Fruit fly (Drosophila melanogaster) whole organism, prepupa: ENCODE data around the gene Taf12.

ENCODE experiments used
- Blimp-1 ChIP-seq: fragments of 200-800 bp; sonication (Bioruptor generic); optimal IDR thresholded peaks from 3 replicates; lab custom pipeline; 2017; ENCODE audit warnings: missing biosample characterization, missing genetic modification characterization, mild to moderate bottlenecking, moderate library complexity, missing genetic modification reagents
- CG10631 ChIP-seq: fragments of 200-800 bp; sonication (Bioruptor generic); optimal IDR thresholded peaks from 2 replicates; lab custom pipeline; 2016; ENCODE audit warnings: missing biosample characterization, missing genetic modification characterization
- CG10669 ChIP-seq: fragments of 200-800 bp; sonication (Bioruptor generic); optimal IDR thresholded peaks from 3 replicates; lab custom pipeline; 2018; ENCODE audit warnings: missing biosample characterization, mild to moderate bottlenecking, missing genetic modification characterization, moderate library complexity
- CG11294 ChIP-seq: fragments of 200-800 bp; sonication (Bioruptor generic); IDR thresholded peaks from 2 replicates; pipeline ENCODE4 v1.3.6; 2022; ENCODE audit warnings: missing biosample characterization, missing genetic modification characterization
- CG15336 ChIP-seq: fragments of 200-800 bp; sonication (Bioruptor generic); IDR thresholded peaks from 2 replicates; pipeline ENCODE4 v1.3.6; 2022; ENCODE audit warnings: missing biosample characterization, missing genetic modification characterization
- CG16779 ChIP-seq: fragments of 200-800 bp; sonication (Bioruptor generic); optimal IDR thresholded peaks from 3 replicates; lab custom pipeline; 2017; ENCODE audit warnings: missing biosample characterization, mild to moderate bottlenecking, missing genetic modification characterization
- CG31627 ChIP-seq: fragments of 200-800 bp; sonication (Bioruptor generic); optimal IDR thresholded peaks from 3 replicates; lab custom pipeline; 2016; ENCODE audit warnings: missing biosample characterization, missing genetic modification characterization
- CG34406 ChIP-seq: fragments of 200-800 bp; sonication (Bioruptor generic); optimal IDR thresholded peaks from 3 replicates; lab custom pipeline; 2016; ENCODE audit warnings: missing biosample characterization, missing genetic modification characterization
- CG4318 ChIP-seq: fragments of 200-800 bp; sonication (Bioruptor generic); optimal IDR thresholded peaks from 3 replicates; lab custom pipeline; 2017; ENCODE audit warnings: missing biosample characterization, mild to moderate bottlenecking, missing genetic modification characterization
- CG6163 ChIP-seq: fragments of 200-800 bp; sonication (Bioruptor generic); IDR thresholded peaks from 3 replicates; pipeline ENCODE4 v1.3.6; 2022; ENCODE audit warnings: missing biosample characterization, missing genetic modification characterization
- CG6792 ChIP-seq: fragments of 200-800 bp; sonication (Bioruptor generic); optimal IDR thresholded peaks from 3 replicates; lab custom pipeline; 2016; ENCODE audit warnings: missing biosample characterization, missing genetic modification characterization
- CG6808 ChIP-seq: fragments of 200-800 bp; sonication (Bioruptor generic); optimal IDR thresholded peaks from 3 replicates; lab custom pipeline; 2017; ENCODE audit warnings: missing biosample characterization, missing genetic modification characterization, mild to moderate bottlenecking, moderate library complexity, missing genetic modification reagents
- CG6854 ChIP-seq: fragments of 200-800 bp; sonication (Bioruptor generic); optimal IDR thresholded peaks from 2 replicates; lab custom pipeline; 2017; ENCODE audit warnings: missing biosample characterization, mild to moderate bottlenecking, missing genetic modification characterization
- CG8119 ChIP-seq: fragments of 200-800 bp; sonication (Bioruptor generic); IDR thresholded peaks from 3 replicates; pipeline ENCODE4 v1.3.6; 2022; ENCODE audit warnings: missing biosample characterization, missing genetic modification characterization
- CG8319 ChIP-seq: fragments of 200-800 bp; sonication (Bioruptor generic); optimal IDR thresholded peaks from 3 replicates; lab custom pipeline; 2016; ENCODE audit warnings: missing biosample characterization, missing genetic modification characterization
- CG9139 ChIP-seq: fragments of 200-800 bp; sonication (Bioruptor generic); optimal IDR thresholded peaks from 3 replicates; lab custom pipeline; 2017; ENCODE audit warnings: missing biosample characterization, mild to moderate bottlenecking, missing genetic modification characterization
- Eip75B ChIP-seq: fragments of 200-800 bp; sonication (Bioruptor generic); optimal IDR thresholded peaks from 3 replicates; lab custom pipeline; 2016; ENCODE audit warnings: missing biosample characterization, missing genetic modification characterization
- Eip78C ChIP-seq: fragments of 200-800 bp; sonication (Bioruptor generic); peaks from one replicate; lab custom pipeline; 2016; ENCODE audit warnings: missing biosample characterization, missing genetic modification characterization
- Eip93F ChIP-seq: fragments of 200-800 bp; sonication (Bioruptor generic); optimal IDR thresholded peaks from 2 replicates; lab custom pipeline; 2016; ENCODE audit warnings: missing biosample characterization, mild to moderate bottlenecking, missing genetic modification characterization
- Ets21C ChIP-seq: fragments of 200-800 bp; sonication (Bioruptor generic); optimal IDR thresholded peaks from 3 replicates; lab custom pipeline; 2016; ENCODE audit warnings: missing biosample characterization, missing genetic modification characterization
- Ets96B ChIP-seq: fragments of 200-800 bp; optimal IDR thresholded peaks from 2 replicates; lab custom pipeline; 2019; ENCODE audit warnings: missing biosample characterization, mild to moderate bottlenecking, missing genetic modification characterization, moderate library complexity
- Gug ChIP-seq: fragments of 200-800 bp; sonication (Bioruptor generic); IDR thresholded peaks from 2 replicates; pipeline ENCODE4 v1.3.6; 2022; ENCODE audit warnings: missing biosample characterization, missing genetic modification characterization
- Hr39 ChIP-seq: fragments of 200-800 bp; sonication (Bioruptor generic); optimal IDR thresholded peaks from 2 replicates; lab custom pipeline; 2016; ENCODE audit warnings: missing biosample characterization, missing genetic modification characterization
- Hr4 ChIP-seq: fragments of 200-800 bp; sonication (Bioruptor generic); optimal IDR thresholded peaks from 3 replicates; lab custom pipeline; 2016; ENCODE audit warnings: missing biosample characterization, missing genetic modification characterization
- Lpt ChIP-seq: fragments of 200-800 bp; sonication (Bioruptor generic); optimal IDR thresholded peaks from 3 replicates; lab custom pipeline; 2016; ENCODE audit warnings: missing biosample characterization, missing genetic modification characterization
- Met ChIP-seq: fragments of 200-800 bp; sonication (Bioruptor generic); optimal IDR thresholded peaks from 3 replicates; lab custom pipeline; 2016; ENCODE audit warnings: missing biosample characterization, missing genetic modification characterization
- Smox ChIP-seq: fragments of 200-800 bp; sonication (Bioruptor generic); optimal IDR thresholded peaks from 3 replicates; lab custom pipeline; 2016; ENCODE audit warnings: missing biosample characterization, missing genetic modification characterization
- Sox102F ChIP-seq: fragments of 200-800 bp; sonication (Bioruptor generic); optimal IDR thresholded peaks from 2 replicates; lab custom pipeline; 2016; ENCODE audit warnings: missing biosample characterization, mild to moderate bottlenecking, missing genetic modification characterization
- Sox14 ChIP-seq: fragments of 200-800 bp; sonication (Bioruptor generic); optimal IDR thresholded peaks from 3 replicates; lab custom pipeline; 2016; ENCODE audit warnings: missing biosample characterization, missing genetic modification characterization
- Sox15 ChIP-seq: fragments of 200-800 bp; sonication (Bioruptor generic); optimal IDR thresholded peaks from 3 replicates; lab custom pipeline; 2016; ENCODE audit warnings: missing biosample characterization, missing genetic modification characterization
- achi ChIP-seq: fragments of 200-800 bp; sonication (Bioruptor generic); optimal IDR thresholded peaks from 3 replicates; lab custom pipeline; 2016; ENCODE audit warnings: missing biosample characterization, missing genetic modification characterization
- cyc ChIP-seq: fragments of 200-800 bp; sonication (Bioruptor generic); optimal IDR thresholded peaks from 3 replicates; lab custom pipeline; 2016; ENCODE audit warnings: missing biosample characterization, missing genetic modification characterization
- dac ChIP-seq: fragments of 200-800 bp; sonication (Bioruptor generic); optimal IDR thresholded peaks from 2 replicates; lab custom pipeline; 2017; ENCODE audit warnings: missing biosample characterization, mild to moderate bottlenecking, missing genetic modification characterization
- dsx ChIP-seq: fragments of 200-800 bp; optimal IDR thresholded peaks from 3 replicates; lab custom pipeline; 2019; ENCODE audit warnings: missing biosample characterization, mild to moderate bottlenecking, missing genetic modification characterization, moderate library complexity; ENCODE audit not compliant: poor library complexity, severe bottlenecking
- eg ChIP-seq: fragments of 200-800 bp; sonication (Bioruptor generic); IDR thresholded peaks from 3 replicates; pipeline ENCODE4 v1.3.6; 2022; ENCODE audit warnings: missing biosample characterization, missing genetic modification characterization
- esn ChIP-seq: fragments of 200-800 bp; sonication (Bioruptor generic); optimal IDR thresholded peaks from 2 replicates; lab custom pipeline; 2016; ENCODE audit warnings: missing biosample characterization, mild to moderate bottlenecking, missing genetic modification characterization, moderate library complexity
- fd59A ChIP-seq: fragments of 200-800 bp; sonication (Bioruptor generic); optimal IDR thresholded peaks from 2 replicates; lab custom pipeline; 2017; ENCODE audit warnings: missing biosample characterization, mild to moderate bottlenecking, missing genetic modification characterization, missing genetic modification reagents
- fd85E ChIP-seq: fragments of 200-800 bp; sonication (Bioruptor generic); optimal IDR thresholded peaks from 3 replicates; lab custom pipeline; 2016; ENCODE audit warnings: missing biosample characterization, missing genetic modification characterization
- fkh ChIP-seq: fragments of 200-800 bp; sonication (Bioruptor generic); optimal IDR thresholded peaks from 3 replicates; lab custom pipeline; 2017; ENCODE audit warnings: missing biosample characterization, mild to moderate bottlenecking, missing genetic modification characterization, moderate library complexity
- net ChIP-seq: fragments of 200-800 bp; sonication (Bioruptor generic); optimal IDR thresholded peaks from 3 replicates; lab custom pipeline; 2016; ENCODE audit warnings: missing biosample characterization, missing genetic modification characterization
- pdm3 ChIP-seq: fragments of 200-800 bp; sonication (Bioruptor generic); optimal IDR thresholded peaks from 3 replicates; lab custom pipeline; 2016; ENCODE audit warnings: missing biosample characterization, missing genetic modification characterization
- salr ChIP-seq, 2 experiments: fragments of 200-800 bp; sonication (Bioruptor generic); optimal IDR thresholded peaks; 3 replicates each; lab custom pipeline; 2016 to 2018; ENCODE audit warnings: missing biosample characterization in 2 of 2, missing genetic modification characterization in 2 of 2, mild to moderate bottlenecking in 1 of 2
- spab ChIP-seq: fragments of 200-800 bp; sonication (Bioruptor generic); optimal IDR thresholded peaks from 2 replicates; lab custom pipeline; 2017; ENCODE audit warnings: missing biosample characterization, mild to moderate bottlenecking, missing genetic modification characterization, missing genetic modification reagents
- svp ChIP-seq: fragments of 200-800 bp; sonication (Bioruptor generic); peaks from one replicate; lab custom pipeline; 2016; ENCODE audit warnings: missing biosample characterization, missing genetic modification characterization
- topi ChIP-seq: fragments of 200-800 bp; sonication (Bioruptor generic); optimal IDR thresholded peaks from 3 replicates; lab custom pipeline; 2016; ENCODE audit warnings: missing biosample characterization, missing genetic modification characterization
- vri ChIP-seq: fragments of 200-800 bp; sonication (Bioruptor generic); optimal IDR thresholded peaks from 3 replicates; lab custom pipeline; 2016; ENCODE audit warnings: missing biosample characterization, mild to moderate bottlenecking, missing genetic modification characterization

Gene Taf12

dm6 chr3R:11673955-11674663 lies 5.4 kb downstream of the Taf12 start, which contains the start of gene CG14715 (continued):
- TF ChIP-seq fkh (GFP tag; lab: Kevin White, UChicago) (peak; percentile 33), svp (GFP tag; lab: Kevin White, UChicago) (peak; percentile 94), CG34406 (GFP tag; lab: Kevin White, UChicago) (no peak), dac (GFP tag; lab: Kevin White, UChicago) (no peak), Gug (no peak), Blimp-1 (GFP tag; lab: Kevin White, UChicago) (no peak), fd59A (no peak), Hr4 (GFP tag; lab: Kevin White, UChicago) (no peak), dsx (GFP tag; lab: Kevin White, UChicago) (no peak), cyc (peak; percentile 39), Eip75B (GFP tag; lab: Kevin White, UChicago) (peak; percentile 27), salr (GFP tag; optimal IDR thresholded peaks at IDR 0.05; lab: Kevin White, UChicago) (no peak), achi (no peak), Smox (GFP tag; lab: Kevin White, UChicago) (no peak), CG6854 (GFP tag; lab: Kevin White, UChicago) (no peak)

DNA sequence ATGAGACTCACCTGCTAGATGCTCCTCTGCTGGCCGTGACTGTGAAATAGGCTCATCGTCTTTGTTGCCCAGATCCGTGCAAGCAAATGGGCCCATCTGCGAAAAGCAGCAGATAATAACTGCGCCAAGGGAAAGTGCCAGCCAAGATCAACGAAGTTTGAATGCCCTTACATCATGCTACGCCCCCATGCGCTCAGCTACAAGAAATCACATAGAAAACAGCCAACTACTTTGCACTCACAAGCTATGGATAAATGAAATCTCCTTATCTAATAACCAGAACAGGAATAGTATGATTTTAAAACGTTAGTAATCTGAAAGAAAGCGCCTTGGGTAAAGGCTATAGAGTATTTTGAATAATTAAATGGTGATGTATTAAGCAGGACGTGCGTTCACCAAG lies 7.7 kb downstream of the Taf12 start:
- TF ChIP-seq dsx (GFP tag; lab: Kevin White, UChicago) (peak; percentile 8), CG8319 (GFP tag; lab: Kevin White, UChicago) (peak; percentile 18), CG16779 (no peak), CG15336 (GFP tag; lab: Robert Waterston, UW) (no peak), fd85E (GFP tag; lab: Kevin White, UChicago) (no peak), Met (GFP tag; lab: Kevin White, UChicago) (no peak), CG4318 (GFP tag; lab: Kevin White, UChicago) (no peak), Sox102F (no peak), svp (GFP tag; lab: Kevin White, UChicago) (peak; percentile 49), Hr39 (GFP tag; lab: Kevin White, UChicago) (peak; percentile 29), cyc (peak; percentile 37), Lpt (no peak), Ets21C (GFP tag; lab: Kevin White, UChicago) (no peak), CG31627 (GFP tag; lab: Kevin White, UChicago) (peak; percentile 16), Eip78C (peak; percentile 85), Smox (GFP tag; lab: Kevin White, UChicago) (no peak), esn (GFP tag; lab: Kevin White, UChicago) (peak; percentile 34), CG10631 (peak; percentile 20), Sox15 (peak; percentile 6), net (peak; percentile 10), Sox14 (peak; percentile 37), topi (GFP tag; lab: Kevin White, UChicago) (peak; percentile 48), pdm3 (no peak), vri (GFP tag; lab: Kevin White, UChicago) (no peak), spab (no peak), Eip75B (GFP tag; lab: Kevin White, UChicago) (peak; percentile 50), CG6854 (GFP tag; lab: Kevin White, UChicago) (no peak), Hr4 (GFP tag; lab: Kevin White, UChicago) (no peak), eg (0 out of 3 replicates have a peak, but pooled peaks have one; percentile 16), salr (GFP tag; optimal IDR thresholded peaks at IDR 0.05; lab: Kevin White, UChicago) (no peak), CG6792 (GFP tag; lab: Kevin White, UChicago) (peak; percentile 36), CG9139 (no peak), achi (peak; percentile 2), dac (GFP tag; lab: Kevin White, UChicago) (no peak), CG8119 (GFP tag; lab: Robert Waterston, UW) (no peak), CG10669 (peak; percentile 37), fd59A (no peak), CG6808 (GFP tag; lab: Kevin White, UChicago) (peak; percentile 24), Eip93F (GFP tag; lab: Kevin White, UChicago) (no peak), Gug (no peak), fkh (GFP tag; lab: Kevin White, UChicago) (no peak), Ets96B (tag; lab: Kevin White, UChicago) (peak; percentile 16), CG11294 (GFP tag; lab: Robert Waterston, UW) (no peak), CG6163 (GFP tag; lab: Robert Waterston, UW) (no peak)
